Fruit fly (Drosophila melanogaster) whole organism, adult: ENCODE data around the gene Rsph9.

ENCODE experiments used
- CG11617 ChIP-seq: fragments of 200-800 bp; sonication (Bioruptor generic); optimal IDR thresholded peaks from 2 replicates; lab custom pipeline; 2017; ENCODE audit warnings: mild to moderate bottlenecking, missing biosample characterization, missing genetic modification reagents, missing genetic modification characterization
- CG12768 ChIP-seq: fragments of 200-800 bp; sonication (Bioruptor generic); optimal IDR thresholded peaks from 2 replicates; lab custom pipeline; 2017; ENCODE audit warnings: missing biosample characterization, missing genetic modification characterization, mild to moderate bottlenecking, moderate library complexity, missing genetic modification reagents
- CG14711 ChIP-seq: fragments of 200-800 bp; sonication (Bioruptor generic); optimal IDR thresholded peaks from 2 replicates; lab custom pipeline; 2018; ENCODE audit warnings: missing biosample characterization, mild to moderate bottlenecking, missing genetic modification characterization, moderate library complexity
- CG1620 ChIP-seq: fragments of 200-800 bp; sonication (Bioruptor generic); optimal IDR thresholded peaks from 2 replicates; lab custom pipeline; 2016; ENCODE audit warnings: missing biosample characterization, missing genetic modification characterization
- CG33017 ChIP-seq: fragments of 200-800 bp; sonication (Bioruptor generic); optimal IDR thresholded peaks from 2 replicates; lab custom pipeline; 2018; ENCODE audit warnings: missing biosample characterization, mild to moderate bottlenecking, missing genetic modification characterization, moderate library complexity
- CG5204 ChIP-seq: fragments of 200-800 bp; sonication (Bioruptor generic); optimal IDR thresholded peaks from 2 replicates; lab custom pipeline; 2016; ENCODE audit warnings: missing biosample characterization, missing genetic modification characterization
- CG7045 ChIP-seq: fragments of 200-800 bp; sonication (Bioruptor generic); optimal IDR thresholded peaks from 2 replicates; lab custom pipeline; 2017; ENCODE audit warnings: missing biosample characterization, mild to moderate bottlenecking, missing genetic modification characterization
- CG7101 ChIP-seq: fragments of 200-800 bp; sonication (Bioruptor generic); optimal IDR thresholded peaks from 2 replicates; lab custom pipeline; 2018; ENCODE audit warnings: missing biosample characterization, mild to moderate bottlenecking, missing genetic modification characterization, moderate library complexity
- Clk ChIP-seq: fragments of 200-800 bp; sonication (Bioruptor generic); optimal IDR thresholded peaks from 2 replicates; lab custom pipeline; 2017; ENCODE audit warnings: missing biosample characterization, missing genetic modification characterization
- Crg-1 ChIP-seq: fragments of 200-800 bp; sonication (Bioruptor generic); optimal IDR thresholded peaks from 2 replicates; lab custom pipeline; 2016; ENCODE audit warnings: missing biosample characterization, missing genetic modification characterization
- Hr96 ChIP-seq: fragments of 200-800 bp; sonication (Bioruptor generic); optimal IDR thresholded peaks from 2 replicates; lab custom pipeline; 2016; ENCODE audit warnings: missing biosample characterization, missing genetic modification characterization
- Mnt ChIP-seq: fragments of 200-800 bp; sonication (Bioruptor generic); optimal IDR thresholded peaks from 2 replicates; lab custom pipeline; 2016; ENCODE audit warnings: missing biosample characterization, mild to moderate bottlenecking, missing genetic modification characterization
- bab1 ChIP-seq: fragments of 200-800 bp; sonication (Bioruptor generic); optimal IDR thresholded peaks from 3 replicates; lab custom pipeline; 2019; ENCODE audit warnings: missing biosample characterization, mild to moderate bottlenecking, missing genetic modification characterization, moderate library complexity
- cic ChIP-seq: fragments of 200-800 bp; sonication (Bioruptor generic); optimal IDR thresholded peaks from 2 replicates; lab custom pipeline; 2017; ENCODE audit warnings: missing biosample characterization, mild to moderate bottlenecking, missing genetic modification characterization, moderate library complexity
- cnc ChIP-seq, 2 experiments: fragments of >200 bp; optimal IDR thresholded peaks; 2 replicates each; lab custom pipeline; 2017
- kay ChIP-seq: fragments of 200-800 bp; sonication (Bioruptor generic); peaks from one replicate; lab custom pipeline; 2016; ENCODE audit warnings: missing biosample characterization, missing genetic modification characterization, borderline replicate concordance
- ovo ChIP-seq: fragments of 200-800 bp; sonication (Bioruptor generic); optimal IDR thresholded peaks from 2 replicates; lab custom pipeline; 2016; ENCODE audit warnings: missing biosample characterization, missing genetic modification characterization
- pad ChIP-seq: fragments of 200-800 bp; sonication (Bioruptor generic); optimal IDR thresholded peaks from 3 replicates; lab custom pipeline; 2017; ENCODE audit warnings: missing biosample characterization, missing genetic modification characterization, mild to moderate bottlenecking, moderate library complexity, missing genetic modification reagents
- tj ChIP-seq: fragments of 200-800 bp; sonication (Bioruptor generic); optimal IDR thresholded peaks from 3 replicates; lab custom pipeline; 2017; ENCODE audit warnings: missing biosample characterization, mild to moderate bottlenecking, missing genetic modification characterization, moderate library complexity
- toe ChIP-seq: fragments of 200-800 bp; sonication (Bioruptor generic); optimal IDR thresholded peaks from 2 replicates; lab custom pipeline; 2016; ENCODE audit warnings: missing biosample characterization, missing genetic modification characterization

The Rsph9 gene

dm6 chr2L:17412533-17412932 lies at the start of gene Rsph9:
Rsph9 (minus strand) TSS chr2L:17412633.
- TF ChIP-seq tj (GFP tag; lab: Kevin White, UChicago) (no peak), bab1 (GFP tag; lab: Kevin White, UChicago) (no peak), CG11617 (GFP tag; lab: Kevin White, UChicago) (no peak), CG1620 (no peak), Clk (GFP tag; lab: Kevin White, UChicago) (no peak), ovo (GFP tag; lab: Kevin White, UChicago) (no peak), Hr96 (GFP tag; lab: Kevin White, UChicago) (no peak), Crg-1 (GFP tag; lab: Kevin White, UChicago) (no peak), CG7045 (GFP tag; lab: Kevin White, UChicago) (no peak)

- TF ChIP-seq kay (GFP tag; lab: Kevin White, UChicago) (peak; percentile 70), Mnt (GFP tag; lab: Kevin White, UChicago) (no peak)
Observed at dm6 chr2L:17457944-17458343, 45.5 kb upstream of the Rsph9 start, which contains the start of gene CG18563. CG18563 (minus strand) TSS chr2L:17458044.

dm6 chr2L:17455823-17456222 lies 43.4 kb upstream of the Rsph9 start, which contains the start of gene SPH93:
SPH93 (minus strand) TSS chr2L:17455923.
- TF ChIP-seq CG12768 (GFP tag; lab: Kevin White, UChicago) (no peak), ovo (GFP tag; lab: Kevin White, UChicago) (no peak), pad (GFP tag; lab: Kevin White, UChicago) (no peak), CG11617 (GFP tag; lab: Kevin White, UChicago) (no peak), Crg-1 (GFP tag; lab: Kevin White, UChicago) (no peak), CG7101 (tag; lab: Kevin White, UChicago) (no peak), CG14711 (no peak), toe (GFP tag; lab: Kevin White, UChicago) (no peak), bab1 (GFP tag; lab: Kevin White, UChicago) (no peak), CG33017 (tag; lab: Kevin White, UChicago) (no peak), tj (GFP tag; lab: Kevin White, UChicago) (no peak), CG1620 (no peak), Clk (GFP tag; lab: Kevin White, UChicago) (no peak), CG7045 (GFP tag; lab: Kevin White, UChicago) (no peak), Mnt (GFP tag; lab: Kevin White, UChicago) (no peak), Hr96 (GFP tag; lab: Kevin White, UChicago) (no peak), kay (GFP tag; lab: Kevin White, UChicago) (no peak)

dm6 chr2L:17452624-17453023 lies 40.2 kb upstream of the Rsph9 start, which contains the start of gene CG5050:
CG5050 (plus strand) TSS chr2L:17452924.
- TF ChIP-seq toe (GFP tag; lab: Kevin White, UChicago) (no peak), CG1620 (no peak), cnc (optimal IDR thresholded peaks at IDR 0.05; lab: Kevin White, UChicago) (no peak), pad (GFP tag; lab: Kevin White, UChicago) (no peak), Hr96 (GFP tag; lab: Kevin White, UChicago) (no peak), cic (no peak), Mnt (GFP tag; lab: Kevin White, UChicago) (no peak), tj (GFP tag; lab: Kevin White, UChicago) (no peak), CG11617 (GFP tag; lab: Kevin White, UChicago) (no peak), ovo (GFP tag; lab: Kevin White, UChicago) (no peak), kay (GFP tag; lab: Kevin White, UChicago) (no peak), CG33017 (tag; lab: Kevin White, UChicago) (no peak), bab1 (GFP tag; lab: Kevin White, UChicago) (no peak), CG7101 (tag; lab: Kevin White, UChicago) (no peak), CG7045 (GFP tag; lab: Kevin White, UChicago) (no peak), CG12768 (GFP tag; lab: Kevin White, UChicago) (no peak), CG5204 (GFP tag; lab: Kevin White, UChicago) (no peak), Crg-1 (GFP tag; lab: Kevin White, UChicago) (no peak), CG14711 (no peak), Clk (GFP tag; lab: Kevin White, UChicago) (no peak)

- no peak for TF ChIP-seq ovo (GFP tag; lab: Kevin White, UChicago)
- TF ChIP-seq cnc (optimal IDR thresholded peaks at IDR 0.05; lab: Kevin White, UChicago) = no peak
Observed at dm6 chr2L:17452084-17452483, 39.7 kb upstream of the Rsph9 start.

- TF ChIP-seq Clk (GFP tag; lab: Kevin White, UChicago) = no peak
- TF ChIP-seq CG7045 (GFP tag; lab: Kevin White, UChicago) = peak; percentile 73
- peak; percentile 33 for TF ChIP-seq toe (GFP tag; lab: Kevin White, UChicago)
- TF ChIP-seq cnc (optimal IDR thresholded peaks at IDR 0.05; lab: Kevin White, UChicago) = peak; percentile 85 to 87
- peak; percentile 55 for TF ChIP-seq Crg-1 (GFP tag; lab: Kevin White, UChicago)
- TF ChIP-seq CG11617 (GFP tag; lab: Kevin White, UChicago) = peak; percentile 75
- peak; percentile 75 for TF ChIP-seq CG7101 (tag; lab: Kevin White, UChicago)
- TF ChIP-seq pad (GFP tag; lab: Kevin White, UChicago) = peak; percentile 30
- peak; percentile 51 for TF ChIP-seq CG12768 (GFP tag; lab: Kevin White, UChicago)
- TF ChIP-seq CG14711 = peak; percentile 68
- peak; percentile 66 for TF ChIP-seq CG5204 (GFP tag; lab: Kevin White, UChicago)
- TF ChIP-seq CG1620 = no peak
- TF ChIP-seq Mnt (GFP tag; lab: Kevin White, UChicago) = peak; percentile 19
- peak; percentile 99 for TF ChIP-seq kay (GFP tag; lab: Kevin White, UChicago)
- TF ChIP-seq tj (GFP tag; lab: Kevin White, UChicago) = peak; percentile 21
- TF ChIP-seq bab1 (GFP tag; lab: Kevin White, UChicago) = peak; percentile 40
- no peak for TF ChIP-seq ovo (GFP tag; lab: Kevin White, UChicago)
- peak; percentile 98 for TF ChIP-seq cic
- TF ChIP-seq Hr96 (GFP tag; lab: Kevin White, UChicago) = peak; percentile 35
- TF ChIP-seq CG33017 (tag; lab: Kevin White, UChicago) = peak; percentile 64
Observed at dm6 chr2L:17450505-17451415, 38.3 kb upstream of the Rsph9 start.
